Fruit fly (Drosophila melanogaster) whole organism, embryonic: ENCODE data around the gene sip3.

Experiments
- B-H1 ChIP-seq: fragments of 200-800 bp; sonication (Bioruptor generic); IDR thresholded peaks from 3 replicates; pipeline ENCODE4 v1.3.6; 2022; ENCODE audit warnings: missing biosample characterization, missing genetic modification characterization
- B-H2 ChIP-seq: fragments of 200-800 bp; sonication (Bioruptor generic); optimal IDR thresholded peaks from 2 replicates; lab custom pipeline; 2018; ENCODE audit warnings: missing biosample characterization, mild to moderate bottlenecking, missing genetic modification characterization
- CG10462 ChIP-seq: fragments of 200-800 bp; sonication (Bioruptor generic); optimal IDR thresholded peaks from 2 replicates; lab custom pipeline; 2016; ENCODE audit warnings: missing biosample characterization, missing genetic modification characterization
- CG11085 ChIP-seq: fragments of 200-800 bp; sonication (Bioruptor generic); IDR thresholded peaks from 2 replicates; pipeline ENCODE4 v1.3.6; 2022; ENCODE audit warnings: missing biosample characterization, missing genetic modification characterization
- CG11456 ChIP-seq: fragments of 200-800 bp; sonication (Bioruptor generic); IDR thresholded peaks from 3 replicates; pipeline ENCODE4 v1.3.6; 2022; ENCODE audit warnings: missing biosample characterization, missing genetic modification characterization
- CG11560 ChIP-seq: fragments of 200-800 bp; sonication (Bioruptor generic); IDR thresholded peaks from 3 replicates; pipeline ENCODE4 v1.3.6; 2022; ENCODE audit warnings: missing biosample characterization, missing genetic modification characterization
- CG12155 ChIP-seq: fragments of 200-800 bp; sonication (Bioruptor generic); optimal IDR thresholded peaks from 3 replicates; lab custom pipeline; 2016; ENCODE audit warnings: missing biosample characterization, missing genetic modification characterization
- CG1233 ChIP-seq: fragments of 200-800 bp; sonication (Bioruptor generic); optimal IDR thresholded peaks from 4 replicates; lab custom pipeline; 2018; ENCODE audit warnings: missing biosample characterization, mild to moderate bottlenecking, missing genetic modification characterization
- CG12391 ChIP-seq: fragments of 200-800 bp; sonication (Bioruptor generic); optimal IDR thresholded peaks from 3 replicates; lab custom pipeline; 2018; ENCODE audit warnings: missing biosample characterization, mild to moderate bottlenecking, missing genetic modification characterization, moderate library complexity
- CG12744 ChIP-seq: fragments of 200-800 bp; sonication (Bioruptor generic); optimal IDR thresholded peaks from 2 replicates; lab custom pipeline; 2016; ENCODE audit warnings: missing biosample characterization, missing genetic modification characterization
- CG14050 ChIP-seq: fragments of 200-800 bp; sonication (Bioruptor generic); IDR thresholded peaks from 3 replicates; pipeline ENCODE4 v1.3.6; 2022; ENCODE audit warnings: missing biosample characterization, missing genetic modification characterization
- CG17802 ChIP-seq: fragments of 200-800 bp; sonication (Bioruptor generic); optimal IDR thresholded peaks from 2 replicates; lab custom pipeline; 2018; ENCODE audit warnings: missing biosample characterization, mild to moderate bottlenecking, missing genetic modification characterization, moderate library complexity
- CG1832 ChIP-seq: fragments of 200-800 bp; sonication (Bioruptor generic); optimal IDR thresholded peaks from 2 replicates; lab custom pipeline; 2017; ENCODE audit warnings: missing biosample characterization, mild to moderate bottlenecking, missing genetic modification characterization, inconsistent platforms
- CG18764 ChIP-seq: fragments of 200-800 bp; sonication (Bioruptor generic); optimal IDR thresholded peaks from 3 replicates; lab custom pipeline; 2016; ENCODE audit warnings: missing biosample characterization, missing genetic modification characterization
- CG2120 ChIP-seq: fragments of 200-800 bp; sonication (Bioruptor generic); optimal IDR thresholded peaks from 3 replicates; lab custom pipeline; 2016; ENCODE audit warnings: missing biosample characterization, missing genetic modification characterization
- CG2129 ChIP-seq: fragments of 200-800 bp; sonication (Bioruptor generic); IDR thresholded peaks from 2 replicates; pipeline ENCODE4 v1.3.6; 2022; ENCODE audit warnings: missing biosample characterization, missing genetic modification characterization; ENCODE audit not compliant: partially characterized antibody
- CG30020 ChIP-seq: fragments of 200-800 bp; optimal IDR thresholded peaks from 2 replicates; lab custom pipeline; 2019; ENCODE audit warnings: missing biosample characterization, mild to moderate bottlenecking, missing genetic modification characterization, moderate library complexity
- CG4360 ChIP-seq: fragments of 200-800 bp; sonication (Bioruptor generic); IDR thresholded peaks from 2 replicates; pipeline ENCODE4 v1.3.6; 2022; ENCODE audit warnings: missing biosample characterization, missing genetic modification characterization
- CG6654 ChIP-seq: fragments of 200-800 bp; sonication (Bioruptor generic); optimal IDR thresholded peaks from 2 replicates; lab custom pipeline; 2017; ENCODE audit warnings: missing biosample characterization, mild to moderate bottlenecking, missing genetic modification characterization
- CoRest ChIP-seq: fragments of 200-800 bp; sonication (Bioruptor generic); optimal IDR thresholded peaks from 3 replicates; lab custom pipeline; 2018; ENCODE audit warnings: missing biosample characterization, mild to moderate bottlenecking, missing genetic modification characterization, moderate library complexity
- Dp ChIP-seq: fragments of 200-800 bp; sonication (Bioruptor generic); optimal IDR thresholded peaks from 2 replicates; lab custom pipeline; 2018; ENCODE audit warnings: missing biosample characterization, mild to moderate bottlenecking, missing genetic modification characterization, moderate library complexity
- Fer2 ChIP-seq: fragments of 200-800 bp; sonication (Bioruptor generic); optimal IDR thresholded peaks from 2 replicates; lab custom pipeline; 2018; ENCODE audit warnings: missing biosample characterization, mild to moderate bottlenecking, missing genetic modification characterization, moderate library complexity
- GATAe ChIP-seq: fragments of 200-800 bp; sonication (Bioruptor generic); conservative IDR thresholded peaks from 2 replicates; pipeline ENCODE4 v1.3.6; 2022; ENCODE audit warnings: missing biosample characterization, missing genetic modification characterization
- Hr78 ChIP-seq, 2 experiments: fragments of 200-800 bp in 1 of 2; fragments of >200 bp in 1 of 2; sonication (Bioruptor generic) in 1 of 2; optimal IDR thresholded peaks; 2 replicates each; lab custom pipeline; 2017 to 2019; ENCODE audit warnings: missing biosample characterization in 2 of 2, missing genetic modification characterization in 2 of 2, mild to moderate bottlenecking in 1 of 2, moderate library complexity in 1 of 2
- MTF-1 ChIP-seq: fragments of 200-800 bp; sonication (Bioruptor generic); optimal IDR thresholded peaks from 2 replicates; lab custom pipeline; 2018; ENCODE audit warnings: missing biosample characterization, mild to moderate bottlenecking, missing genetic modification characterization, borderline replicate concordance
- Med ChIP-seq: fragments of 200-800 bp; sonication (Bioruptor generic); peaks from one replicate; lab custom pipeline; 2016; ENCODE audit warnings: missing biosample characterization, missing genetic modification characterization, mild to moderate bottlenecking, inconsistent platforms, moderate library complexity
- NC2α ChIP-seq: fragments of 200-800 bp; sonication (Bioruptor generic); optimal IDR thresholded peaks from 2 replicates; lab custom pipeline; 2016; ENCODE audit warnings: missing biosample characterization, missing genetic modification characterization
- Nf-YB ChIP-seq: fragments of 200-800 bp; sonication (Bioruptor generic); optimal IDR thresholded peaks from 3 replicates; lab custom pipeline; 2019; ENCODE audit warnings: missing biosample characterization, mild to moderate bottlenecking, missing genetic modification characterization, moderate library complexity
- Side ChIP-seq: fragments of 200-800 bp; sonication (Bioruptor generic); optimal IDR thresholded peaks from 2 replicates; lab custom pipeline; 2016; ENCODE audit warnings: missing biosample characterization, missing genetic modification characterization
- Six4 ChIP-seq: fragments of 200-800 bp; sonication (Bioruptor generic); optimal IDR thresholded peaks from 2 replicates; lab custom pipeline; 2016; ENCODE audit warnings: missing biosample characterization, missing genetic modification characterization
- Sox102F ChIP-seq: fragments of 200-800 bp; sonication (Bioruptor generic); optimal IDR thresholded peaks from 2 replicates; lab custom pipeline; 2018; ENCODE audit warnings: missing biosample characterization, mild to moderate bottlenecking, missing genetic modification characterization, moderate library complexity
- Sry-β ChIP-seq: fragments of 200-800 bp; sonication (Bioruptor generic); optimal IDR thresholded peaks from 2 replicates; lab custom pipeline; 2018; ENCODE audit warnings: missing biosample characterization, mild to moderate bottlenecking, missing genetic modification characterization, moderate library complexity
- ato ChIP-seq: fragments of 200-800 bp; sonication (Bioruptor generic); IDR thresholded peaks from 2 replicates; pipeline ENCODE4 v1.3.6; 2022; ENCODE audit warnings: missing biosample characterization, missing genetic modification characterization; ENCODE audit not compliant: partially characterized antibody
- bbx ChIP-seq: fragments of 200-800 bp; sonication (Bioruptor generic); IDR thresholded peaks from 2 replicates; pipeline ENCODE4 v1.3.6; 2022; ENCODE audit warnings: missing biosample characterization, missing genetic modification characterization; ENCODE audit not compliant: partially characterized antibody
- bigmax ChIP-seq: fragments of 200-800 bp; sonication (Bioruptor generic); optimal IDR thresholded peaks from 2 replicates; lab custom pipeline; 2018; ENCODE audit warnings: missing biosample characterization, mild to moderate bottlenecking, missing genetic modification characterization
- cas ChIP-seq: fragments of 200-800 bp; sonication (Bioruptor generic); IDR thresholded peaks from 2 replicates; pipeline ENCODE4 v1.3.6; 2022; ENCODE audit warnings: missing biosample characterization, missing genetic modification characterization
- chm ChIP-seq: fragments of 200-800 bp; sonication (Bioruptor generic); IDR thresholded peaks from 2 replicates; pipeline ENCODE4 v1.3.6; 2022; ENCODE audit warnings: missing biosample characterization, missing genetic modification characterization
- eve ChIP-seq, 2 experiments: fragments of >200 bp; optimal IDR thresholded peaks; 2 replicates each; lab custom pipeline; 2017; ENCODE audit warnings: missing biosample characterization in 2 of 2, missing genetic modification characterization in 2 of 2
- gro ChIP-seq: fragments of 200-800 bp; sonication (Bioruptor generic); optimal IDR thresholded peaks from 2 replicates; lab custom pipeline; 2016; ENCODE audit warnings: missing biosample characterization, missing genetic modification characterization
- gsb-n ChIP-seq: fragments of 200-800 bp; sonication (Bioruptor generic); optimal IDR thresholded peaks from 3 replicates; lab custom pipeline; 2018; ENCODE audit warnings: missing biosample characterization, mild to moderate bottlenecking, missing genetic modification characterization
- lab ChIP-seq: fragments of 200-800 bp; sonication (Bioruptor generic); optimal IDR thresholded peaks from 3 replicates; lab custom pipeline; 2017; ENCODE audit warnings: missing biosample characterization, missing genetic modification characterization, mild to moderate bottlenecking, moderate library complexity, missing genetic modification reagents
- lov ChIP-seq, 2 experiments: fragments of 200-800 bp in 1 of 2; fragments of >200 bp in 1 of 2; sonication (Bioruptor generic) in 1 of 2; IDR thresholded peaks in 1 of 2; optimal IDR thresholded peaks in 1 of 2; 2 replicates in 1 of 2; 3 replicates in 1 of 2; pipeline versions ENCODE4 v1.3.6 to Lab custom; 2017 to 2022; ENCODE audit warnings: missing biosample characterization in 1 of 2, missing genetic modification characterization in 1 of 2
- nom ChIP-seq: fragments of 200-800 bp; sonication (Bioruptor generic); optimal IDR thresholded peaks from 2 replicates; lab custom pipeline; 2017; ENCODE audit warnings: missing biosample characterization, missing genetic modification characterization, mild to moderate bottlenecking, moderate library complexity, missing genetic modification reagents
- pho ChIP-seq: fragments of 200-800 bp; sonication (Bioruptor generic); optimal IDR thresholded peaks from 2 replicates; lab custom pipeline; 2016; ENCODE audit warnings: missing biosample characterization, missing genetic modification characterization
- phol ChIP-seq: fragments of 200-800 bp; sonication (Bioruptor generic); optimal IDR thresholded peaks from 3 replicates; lab custom pipeline; 2018; ENCODE audit warnings: missing biosample characterization, mild to moderate bottlenecking, missing genetic modification characterization, moderate library complexity
- psq ChIP-seq: fragments of 200-800 bp; sonication (Bioruptor generic); optimal IDR thresholded peaks from 2 replicates; lab custom pipeline; 2017; ENCODE audit warnings: missing biosample characterization, missing genetic modification characterization
- pum ChIP-seq: fragments of 200-800 bp; sonication (Bioruptor generic); optimal IDR thresholded peaks from 2 replicates; lab custom pipeline; 2016; ENCODE audit warnings: missing biosample characterization, missing genetic modification characterization
- run ChIP-seq: fragments of 200-800 bp; sonication (Bioruptor generic); optimal IDR thresholded peaks from 3 replicates; lab custom pipeline; 2018; ENCODE audit warnings: missing biosample characterization, mild to moderate bottlenecking, missing genetic modification characterization

The sip3 gene

DNA sequence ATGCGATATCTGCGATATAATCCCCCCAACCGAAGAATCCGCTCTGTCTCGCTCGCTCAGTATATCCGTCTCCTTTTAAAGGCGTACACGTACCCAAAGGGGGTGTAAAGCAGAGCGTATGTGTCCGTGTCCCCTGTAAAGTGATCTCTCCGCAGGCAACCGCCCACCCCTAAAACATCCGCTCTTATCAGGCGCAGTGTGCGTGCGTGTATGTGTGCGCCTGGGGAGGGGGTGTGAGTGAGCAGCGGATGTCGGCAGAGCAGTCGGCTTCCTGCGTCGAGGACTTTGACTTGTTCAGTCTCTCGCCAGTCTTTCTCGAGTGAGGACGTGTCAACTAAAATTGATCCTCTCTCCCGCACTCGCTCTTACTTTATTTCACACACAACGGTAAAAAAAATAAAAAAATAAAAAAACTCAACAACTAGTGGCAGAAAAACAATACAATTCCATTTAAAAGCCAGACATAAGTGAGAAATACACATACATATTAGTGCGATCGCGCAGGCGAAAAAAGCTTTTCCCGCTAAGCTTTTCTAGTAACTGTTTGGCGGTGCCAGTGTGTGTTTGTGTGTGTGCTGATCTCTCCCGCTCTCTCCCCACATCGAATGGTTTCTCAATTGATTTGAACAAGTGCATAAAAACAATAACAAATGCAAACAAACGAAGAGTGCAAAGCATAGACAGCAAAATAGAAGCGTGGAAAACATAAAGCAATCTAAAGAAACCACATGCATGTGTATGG lies 46.4 kb upstream of the sip3 start (continued):
- peak; percentile 95 for TF ChIP-seq nom
- TF ChIP-seq run (tag; lab: Kevin White, UChicago): no peak
- TF ChIP-seq pho (GFP tag; lab: Kevin White, UChicago): no peak
- peak; percentile 9 for TF ChIP-seq CG10462 (GFP tag; lab: Kevin White, UChicago)
- no peak for TF ChIP-seq CG30020 (tag; lab: Kevin White, UChicago)
- peak; percentile 63 for TF ChIP-seq Med (GFP tag; lab: Kevin White, UChicago)
- TF ChIP-seq NC2α (GFP tag; lab: Kevin White, UChicago): no peak
- TF ChIP-seq psq: no peak
- TF ChIP-seq CG12391 (tag; lab: Kevin White, UChicago): no peak
- TF ChIP-seq Six4 (GFP tag; lab: Kevin White, UChicago): no peak
- no peak for TF ChIP-seq Side (GFP tag; lab: Kevin White, UChicago)
- TF ChIP-seq CoRest (tag; lab: Kevin White, UChicago): no peak
- TF ChIP-seq CG1832 (GFP tag; lab: Kevin White, UChicago): peak; percentile 76
- no peak for TF ChIP-seq CG12744 (GFP tag; lab: Kevin White, UChicago)
- no peak for TF ChIP-seq Sox102F (GFP tag; lab: Kevin White, UChicago)
- no peak for TF ChIP-seq B-H1 (GFP tag; lab: Robert Waterston, UW)
- no peak for TF ChIP-seq CG2120 (GFP tag; lab: Kevin White, UChicago)
- no peak for TF ChIP-seq CG18764 (GFP tag; lab: Kevin White, UChicago)
- no peak for TF ChIP-seq gro (GFP tag; lab: Kevin White, UChicago)
- TF ChIP-seq bigmax (GFP tag; lab: Kevin White, UChicago): no peak
- no peak for TF ChIP-seq lab (GFP tag; lab: Kevin White, UChicago)
- peak; percentile 5 for TF ChIP-seq CG1233
- TF ChIP-seq cas: no peak
- no peak for TF ChIP-seq Sry-β (GFP tag; lab: Kevin White, UChicago)
- no peak for TF ChIP-seq CG2129 (GFP tag; lab: Robert Waterston, UW)
- TF ChIP-seq gsb-n (tag; lab: Kevin White, UChicago): no peak
- TF ChIP-seq CG4360 (GFP tag; lab: Robert Waterston, UW): peak; percentile 59; the same call in 1 of the 2 replicates
- TF ChIP-seq GATAe: no peak
- no peak for TF ChIP-seq eve (GFP tag; optimal IDR thresholded peaks at IDR 0.05; lab: Kevin White, UChicago)
- peak; percentile 41; the same call in 1 of the 2 replicates for TF ChIP-seq chm (GFP tag; lab: Robert Waterston, UW)
- TF ChIP-seq pum (GFP tag; lab: Kevin White, UChicago): no peak
- no peak for TF ChIP-seq Nf-YB (GFP tag; lab: Kevin White, UChicago)
- TF ChIP-seq CG17802 (tag; lab: Kevin White, UChicago): no peak
- no peak for TF ChIP-seq CG11560 (tag; lab: Robert Waterston, UW)
- no peak for TF ChIP-seq ato
- no peak for TF ChIP-seq phol (tag; lab: Kevin White, UChicago)
- TF ChIP-seq Dp (GFP tag; lab: Kevin White, UChicago): no peak
- TF ChIP-seq CG6654 (GFP tag; lab: Kevin White, UChicago): no peak
- TF ChIP-seq MTF-1: no peak
- TF ChIP-seq lov (optimal IDR thresholded peaks at IDR 0.05; lab: Kevin White, UChicago): no peak
- TF ChIP-seq lov (GFP tag; IDR thresholded peaks at IDR 0.05; lab: Robert Waterston, UW): peak; percentile 32; the same call in 2 of the 3 replicates
- no peak for TF ChIP-seq CG11085
- TF ChIP-seq Fer2 (tag; lab: Kevin White, UChicago): no peak
- no peak for TF ChIP-seq CG11456 (GFP tag; lab: Robert Waterston, UW)
- TF ChIP-seq Hr78 (GFP tag; optimal IDR thresholded peaks at IDR 0.05; lab: Kevin White, UChicago): no peak
- TF ChIP-seq B-H2 (GFP tag; lab: Kevin White, UChicago): no peak
- no peak for TF ChIP-seq CG14050 (GFP tag; lab: Robert Waterston, UW)
- TF ChIP-seq bbx (GFP tag; lab: Robert Waterston, UW): peak; percentile 26; the same call in 1 of the 2 replicates
- TF ChIP-seq CG12155: peak; percentile 50
